Fruit fly (Drosophila melanogaster): ENCODE results near the gene Naglu.

Naglu gene

DNA sequence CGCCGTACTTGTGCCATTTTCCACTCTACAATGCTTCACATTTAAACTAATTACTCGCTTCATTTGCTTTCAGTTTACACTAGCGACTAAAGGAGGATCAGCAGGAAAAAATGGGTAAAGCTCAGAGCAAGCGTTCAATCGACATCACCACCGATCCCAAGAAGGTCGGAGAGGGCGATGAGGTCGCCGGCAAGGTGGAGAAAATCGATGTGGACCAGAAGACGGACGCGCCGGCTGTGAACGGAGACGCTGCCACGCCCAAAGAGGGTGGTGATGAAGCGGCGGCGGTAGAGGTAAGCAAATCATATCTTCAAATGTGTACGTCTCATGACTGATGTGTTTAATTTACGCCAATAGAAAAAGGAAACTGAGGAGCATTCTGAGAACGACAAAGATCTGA, 15.1 kb upstream of the Naglu start:
- TF ChIP-seq lola (GFP tag; optimal IDR thresholded peaks at IDR 0.05), result no peak
- no peak for TF ChIP-seq brk (GFP tag; optimal IDR thresholded peaks at IDR 0.05)
- no peak for TF ChIP-seq sv (GFP tag; optimal IDR thresholded peaks at IDR 0.05)
- TF ChIP-seq br (GFP tag; optimal IDR thresholded peaks at IDR 0.05), result no peak
- no peak for TF ChIP-seq h (GFP tag; optimal IDR thresholded peaks at IDR 0.05)
- no peak for TF ChIP-seq pan (optimal IDR thresholded peaks at IDR 0.05)
- no peak for TF ChIP-seq foxo (GFP tag; optimal IDR thresholded peaks at IDR 0.05)
- no peak for TF ChIP-seq dl (GFP tag; optimal IDR thresholded peaks at IDR 0.05; ENCODE audit: insufficient read depth in 1 of 2, partially characterized antibody in 2 of 2)
- no peak for TF ChIP-seq psq (GFP tag; optimal IDR thresholded peaks at IDR 0.05)
- no peak for TF ChIP-seq Dif (GFP tag; optimal IDR thresholded peaks at IDR 0.05; ENCODE audit: partially characterized antibody)
- no peak for TF ChIP-seq Hr78 (GFP tag; optimal IDR thresholded peaks at IDR 0.05)
- TF ChIP-seq N (GFP tag; optimal IDR thresholded peaks at IDR 0.05), result no peak
- TF ChIP-seq Abd-B (GFP tag; optimal IDR thresholded peaks at IDR 0.05), result no peak
- TF ChIP-seq dsf (GFP tag; optimal IDR thresholded peaks at IDR 0.05; ENCODE audit: borderline replicate concordance), result no peak
- TF ChIP-seq usp (GFP tag; optimal IDR thresholded peaks at IDR 0.05), result no peak
- TF ChIP-seq Mio (GFP tag; optimal IDR thresholded peaks at IDR 0.05), result no peak
- TF ChIP-seq dmrt93B (GFP tag; optimal IDR thresholded peaks at IDR 0.05), result no peak
- TF ChIP-seq Jra (GFP tag; optimal IDR thresholded peaks at IDR 0.05), result no peak
- no peak for TF ChIP-seq Vsx2 (GFP tag; optimal IDR thresholded peaks at IDR 0.05; ENCODE audit: partially characterized antibody)

dm6 chr2L:8425962-8426759, 14.5 kb upstream of the Naglu start:
- TF ChIP-seq Abd-B (GFP tag; optimal IDR thresholded peaks at IDR 0.05) (no peak), foxo (GFP tag; optimal IDR thresholded peaks at IDR 0.05) (no peak), Vsx2 (GFP tag; optimal IDR thresholded peaks at IDR 0.05; ENCODE audit: partially characterized antibody) (no peak), tai (GFP tag; optimal IDR thresholded peaks at IDR 0.05) (no peak), Hnf4 (GFP tag; optimal IDR thresholded peaks at IDR 0.05) (peak; percentile 10), Jra (GFP tag; optimal IDR thresholded peaks at IDR 0.05) (peak; percentile 45), CG32264 (GFP tag; optimal IDR thresholded peaks at IDR 0.05) (no peak), Myc (optimal IDR thresholded peaks at IDR 0.05) (no peak), sage (GFP tag; optimal IDR thresholded peaks at IDR 0.05) (peak; percentile 17), Dif (GFP tag; optimal IDR thresholded peaks at IDR 0.05; ENCODE audit: partially characterized antibody) (no peak), GATAd (GFP tag; optimal IDR thresholded peaks at IDR 0.05) (no peak), dl (GFP tag; optimal IDR thresholded peaks at IDR 0.05; ENCODE audit: insufficient read depth in 1 of 2, partially characterized antibody in 2 of 2) (no peak), dsf (GFP tag; optimal IDR thresholded peaks at IDR 0.05; ENCODE audit: borderline replicate concordance) (no peak)

dm6 chr2L:8425212-8425611, 13.5 kb upstream of the Naglu start:
- TF ChIP-seq tai (GFP tag; optimal IDR thresholded peaks at IDR 0.05) (peak; percentile 36), brk (GFP tag; optimal IDR thresholded peaks at IDR 0.05) (no peak)

dm6 chr2L:8424662-8425208, 13.1 kb upstream of the Naglu start:
- peak; percentile 22 for TF ChIP-seq Dif (GFP tag; optimal IDR thresholded peaks at IDR 0.05; ENCODE audit: partially characterized antibody)
- peak in 1 of 2 experiments; percentile 13 for TF ChIP-seq dl (GFP tag; optimal IDR thresholded peaks at IDR 0.05; ENCODE audit: insufficient read depth in 1 of 2, partially characterized antibody in 2 of 2)
- TF ChIP-seq CrebA (GFP tag; optimal IDR thresholded peaks at IDR 0.05; ENCODE audit: borderline replicate concordance), result no peak
- TF ChIP-seq ey (GFP tag; optimal IDR thresholded peaks at IDR 0.05), result no peak

DNA sequence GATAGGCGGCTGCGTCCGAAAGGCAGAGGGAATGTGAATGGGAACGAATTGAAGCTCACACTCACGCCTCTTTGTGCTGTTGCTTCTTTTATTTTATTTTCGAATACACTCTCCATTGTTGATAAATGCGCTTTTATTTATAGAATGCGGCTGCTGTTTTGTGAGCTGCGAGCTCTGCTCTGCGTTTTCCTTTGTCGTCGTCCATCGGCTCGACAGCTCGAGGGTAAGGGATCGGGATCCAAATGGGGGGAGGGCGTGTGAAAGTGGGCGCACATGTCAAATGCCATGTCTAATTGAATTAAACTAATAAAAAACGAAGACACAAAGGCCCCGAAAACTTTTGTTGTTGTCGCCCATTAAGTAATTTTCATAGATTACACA, 12.4 kb upstream of the Naglu start:
- peak; percentile 38 for TF ChIP-seq brk (GFP tag; optimal IDR thresholded peaks at IDR 0.05)
- peak; percentile 6 for TF ChIP-seq h (GFP tag; optimal IDR thresholded peaks at IDR 0.05)
- no peak for TF ChIP-seq woc (GFP tag; optimal IDR thresholded peaks at IDR 0.05)
- TF ChIP-seq foxo (GFP tag; optimal IDR thresholded peaks at IDR 0.05), result no peak
- TF ChIP-seq br (GFP tag; optimal IDR thresholded peaks at IDR 0.05), result no peak
- TF ChIP-seq ey (GFP tag; optimal IDR thresholded peaks at IDR 0.05), result no peak
- TF ChIP-seq Mio (GFP tag; optimal IDR thresholded peaks at IDR 0.05), result no peak
- TF ChIP-seq Rel (GFP tag; optimal IDR thresholded peaks at IDR 0.05), result no peak
- TF ChIP-seq Rel (tag; optimal IDR thresholded peaks at IDR 0.05), result peak; percentile 8
- no peak for TF ChIP-seq Myc (optimal IDR thresholded peaks at IDR 0.05)
- TF ChIP-seq Jra (GFP tag; optimal IDR thresholded peaks at IDR 0.05), result no peak
